Worm (Caenorhabditis elegans) whole organism, midembryonic: ENCODE data around the gene plc-4.

Source experiments
- cog-1 ChIP-seq: sonication (generic microtip); optimal IDR thresholded peaks from 2 replicates; lab custom pipeline; 2016; ENCODE audit warnings: missing genetic modification characterization, missing compliant biosample characterization
- flt-1 ChIP-seq: fragments of 200-800 bp; sonication (Bioruptor generic); IDR thresholded peaks from 2 replicates; pipeline ENCODE4 v1.3.6; 2022; ENCODE audit warnings: missing genetic modification characterization, missing compliant biosample characterization
- klf-2 ChIP-seq: fragments of 200-800 bp; sonication (Bioruptor generic); conservative IDR thresholded peaks from 2 replicates; pipeline ENCODE4 v1.3.6; 2022; ENCODE audit warnings: missing genetic modification reagents, missing genetic modification characterization, missing compliant biosample characterization
- ztf-29 ChIP-seq: fragments of 200-800 bp; sonication (Bioruptor generic); IDR thresholded peaks from 2 replicates; pipeline ENCODE4 v1.3.6; 2022; ENCODE audit warnings: missing genetic modification reagents, missing genetic modification characterization, missing compliant biosample characterization

DNA sequence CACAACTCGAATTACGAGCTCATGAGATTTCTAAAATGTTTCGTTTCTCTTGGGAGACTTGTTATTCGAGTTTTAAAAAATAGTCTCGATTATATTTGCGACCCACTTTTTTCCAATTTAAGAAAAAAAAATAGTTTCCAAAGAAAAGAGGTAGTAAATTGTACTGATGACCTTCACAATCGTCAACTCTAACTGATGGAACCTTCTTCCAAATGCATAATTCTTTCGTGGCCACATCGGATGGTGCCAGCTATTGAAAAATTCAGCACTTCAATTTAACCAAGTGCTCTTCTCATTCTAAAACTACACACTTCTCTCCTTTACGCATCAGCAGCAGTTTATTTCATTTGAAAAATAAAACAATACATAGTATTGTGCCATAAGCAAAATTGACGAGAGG, 31.2 kb upstream of the plc-4 start:
- TF ChIP-seq flt-1 (GFP tag; lab: Robert Waterston, UW): no peak
- no peak for TF ChIP-seq cog-1 (tag; lab: Kevin White, UChicago)
- TF ChIP-seq klf-2 (GFP tag; lab: Robert Waterston, UW): no peak
- no peak for TF ChIP-seq ztf-29
